Worm (Caenorhabditis elegans): ENCODE data around the gene mtm-3.

The mtm-3 gene

DNA sequence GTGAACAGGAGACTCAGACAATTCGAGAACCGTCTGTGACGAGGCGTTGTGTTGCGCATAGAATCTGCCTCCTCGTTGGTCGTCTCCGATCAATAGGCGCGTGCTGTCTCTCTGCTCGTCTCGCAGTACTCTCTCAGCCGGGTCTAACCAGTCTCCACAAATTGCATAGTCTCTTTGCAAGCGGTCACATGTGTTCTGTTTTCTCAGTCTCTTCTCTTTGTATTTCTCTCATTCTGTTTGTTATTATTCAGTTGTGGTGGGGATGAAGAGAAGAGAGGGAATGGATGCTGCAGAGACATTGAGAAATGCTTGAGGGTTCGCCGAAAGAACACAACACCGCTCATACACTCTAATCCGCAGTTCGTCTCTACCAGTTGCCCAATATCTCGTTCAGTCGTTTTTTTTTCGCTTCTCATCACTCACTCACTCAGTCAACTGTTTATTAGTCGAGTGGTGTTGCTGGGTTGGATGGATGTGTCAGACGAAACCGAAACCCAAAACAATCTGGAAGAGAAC lies 1.2 kb upstream of the mtm-3 start (continued):
- TF ChIP-seq lin-29 (GFP tag; IDR thresholded peaks at IDR 0.05) (0 out of 2 replicates have a peak, but pooled peaks have one; percentile 30), ctbp-1 (GFP tag; IDR thresholded peaks at IDR 0.05) (peak; percentile 96), gei-8 (GFP tag; optimal IDR thresholded peaks at IDR 0.05) (peak; percentile 19), aly-2 (tag; optimal IDR thresholded peaks at IDR 0.05) (no peak), aha-1 (tag) (peak; percentile 100), zfp-2 (tag; optimal IDR thresholded peaks at IDR 0.05) (peak; percentile 73), lsy-2 (tag; optimal IDR thresholded peaks at IDR 0.05) (peak; percentile 90 to 95), nhr-102 (tag; optimal IDR thresholded peaks at IDR 0.05) (peak; percentile 83), nhr-76 (tag; optimal IDR thresholded peaks at IDR 0.05) (no peak), pqm-1 (tag; optimal IDR thresholded peaks at IDR 0.05) (no peak), dpl-1 (GFP tag; optimal IDR thresholded peaks at IDR 0.05) (peak; percentile 77), arid-1 (GFP tag; conservative IDR thresholded peaks at IDR 0.05) (peak; percentile 56; the same call in 1 of the 2 replicates), F44E2.7 (GFP tag; IDR thresholded peaks at IDR 0.05) (no peak), dmd-8 (GFP tag; IDR thresholded peaks at IDR 0.05) (0 out of 2 replicates have a peak, but pooled peaks have one; percentile 20), nhr-77 (tag; optimal IDR thresholded peaks at IDR 0.05) (peak; percentile 93), unc-39 (tag; optimal IDR thresholded peaks at IDR 0.05) (peak; percentile 4)

DNA sequence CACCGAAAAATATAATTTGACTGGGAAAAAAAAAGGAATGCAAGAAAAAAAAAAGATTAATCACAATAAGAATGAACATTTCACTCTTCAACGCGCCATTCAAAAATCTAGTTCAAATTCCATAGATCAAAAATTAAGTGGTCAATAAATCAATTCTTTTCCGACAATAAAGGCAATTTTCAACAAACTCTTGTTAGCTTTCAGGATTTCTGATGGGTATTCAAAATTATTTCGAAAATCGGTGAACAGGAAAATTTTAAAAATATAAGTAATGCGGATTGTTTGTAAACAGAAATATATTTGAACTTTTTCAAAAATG lies 626 bp upstream of the mtm-3 start:
- TF ChIP-seq ZK546.5 (tag; optimal IDR thresholded peaks at IDR 0.05), result no peak
- TF ChIP-seq cey-2 (tag; optimal IDR thresholded peaks at IDR 0.05; ENCODE audit: borderline replicate concordance, insufficient read depth), result no peak
- TF ChIP-seq snpc-1.2 (GFP tag; IDR thresholded peaks at IDR 0.05), result no peak
- no peak for TF ChIP-seq zag-1 (tag; optimal IDR thresholded peaks at IDR 0.05)
- no peak for TF ChIP-seq daf-8 (GFP tag; IDR thresholded peaks at IDR 0.05)
- TF ChIP-seq ztf-7 (tag; optimal IDR thresholded peaks at IDR 0.05), result no peak
- no peak for TF ChIP-seq gei-8 (GFP tag; optimal IDR thresholded peaks at IDR 0.05)
- TF ChIP-seq nhr-41 (GFP tag; IDR thresholded peaks at IDR 0.05), result no peak
- TF ChIP-seq nhr-77 (tag; optimal IDR thresholded peaks at IDR 0.05), result no peak
- TF ChIP-seq mxl-3 (GFP tag; optimal IDR thresholded peaks at IDR 0.05), result no peak
- TF ChIP-seq ZK337.2 (GFP tag; IDR thresholded peaks at IDR 0.05), result no peak
- TF ChIP-seq dmd-8 (GFP tag; IDR thresholded peaks at IDR 0.05), result no peak
- no peak for TF ChIP-seq F26F4.8 (GFP tag; conservative IDR thresholded peaks at IDR 0.05)
- no peak for TF ChIP-seq lin-38 (GFP tag; IDR thresholded peaks at IDR 0.05)
- no peak for TF ChIP-seq nhr-102 (tag; optimal IDR thresholded peaks at IDR 0.05)
- TF ChIP-seq attf-4 (tag; optimal IDR thresholded peaks at IDR 0.05), result no peak
- TF ChIP-seq unc-39 (tag; optimal IDR thresholded peaks at IDR 0.05), result no peak
- no peak for TF ChIP-seq snpc-4 (tag; optimal IDR thresholded peaks at IDR 0.05)
- no peak for TF ChIP-seq Y75B8A.6 (GFP tag; IDR thresholded peaks at IDR 0.05)

DNA sequence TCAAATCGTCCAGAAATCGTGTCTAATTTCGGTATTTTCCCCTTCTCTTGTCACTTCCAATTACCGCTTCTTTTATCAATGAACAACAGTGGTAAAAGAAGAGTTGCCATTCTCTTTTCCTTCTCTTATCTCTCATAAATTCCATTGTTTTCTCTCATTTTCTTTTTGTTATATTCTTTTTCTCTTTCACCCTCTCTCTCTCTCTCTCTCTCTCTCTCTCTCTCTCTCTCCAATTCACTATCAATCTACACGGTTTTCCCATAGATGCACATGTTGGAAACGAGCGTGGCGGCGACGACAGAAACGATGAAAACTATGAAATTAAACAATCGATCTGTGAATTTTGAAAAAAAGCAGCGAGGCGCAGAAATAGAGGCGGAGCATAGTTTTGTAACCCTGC lies 1.1 kb downstream of the mtm-3 start:
- TF ChIP-seq Y75B8A.6 (GFP tag; IDR thresholded peaks at IDR 0.05) (no peak), skn-1 (tag; optimal IDR thresholded peaks at IDR 0.05) (no peak), nhr-41 (GFP tag; IDR thresholded peaks at IDR 0.05) (no peak), D1046.2 (GFP tag; IDR thresholded peaks at IDR 0.05) (no peak), dmd-9 (GFP tag; IDR thresholded peaks at IDR 0.05) (no peak), nhr-42 (GFP tag; IDR thresholded peaks at IDR 0.05) (no peak), snpc-4 (tag; optimal IDR thresholded peaks at IDR 0.05) (no peak), lin-1 (GFP tag; IDR thresholded peaks at IDR 0.05) (0 out of 2 replicates have a peak, but pooled peaks have one; percentile 19), lin-29 (GFP tag; IDR thresholded peaks at IDR 0.05) (no peak), aha-1 (tag) (peak; percentile 43), T20F7.1 (GFP tag; optimal IDR thresholded peaks at IDR 0.05) (no peak), Y105C5A.15 (GFP tag; IDR thresholded peaks at IDR 0.05) (no peak), php-3 (GFP tag; IDR thresholded peaks at IDR 0.05) (no peak), set-16 (GFP tag; IDR thresholded peaks at IDR 0.05) (no peak), duxl-1 (tag; optimal IDR thresholded peaks at IDR 0.05; ENCODE audit: poor library complexity) (peak; percentile 1), zfp-2 (tag; optimal IDR thresholded peaks at IDR 0.05) (no peak), nhr-102 (tag; optimal IDR thresholded peaks at IDR 0.05) (no peak), cey-2 (tag; optimal IDR thresholded peaks at IDR 0.05; ENCODE audit: borderline replicate concordance, insufficient read depth) (no peak), zip-11 (GFP tag; IDR thresholded peaks at IDR 0.05) (no peak), T26A8.4 (GFP tag; IDR thresholded peaks at IDR 0.05) (no peak), ceh-82 (tag; optimal IDR thresholded peaks at IDR 0.05) (no peak), unc-62 (GFP tag; optimal IDR thresholded peaks at IDR 0.05 in 1 of 2) (peak in 1 of 2 experiments; percentile 94), unc-62 (tag; optimal IDR thresholded peaks at IDR 0.05) (no peak), nhr-25 (tag; optimal IDR thresholded peaks at IDR 0.05; ENCODE audit: borderline replicate concordance, insufficient read depth) (no peak), R02D3.7 (tag; optimal IDR thresholded peaks at IDR 0.05) (no peak), rbr-2 (tag; optimal IDR thresholded peaks at IDR 0.05) (no peak), attf-4 (tag; optimal IDR thresholded peaks at IDR 0.05) (no peak)

Data from whole organism, L4 larva.